Worm (Caenorhabditis elegans) whole organism, late embryonic: ENCODE measurements around the gene sup-36.
A peak's percentile ranks its signal among the peaks of the same experiment; 100 is the strongest.

ENCODE experiments used
- C08G9.2 ChIP-seq: sonication (generic microtip); optimal IDR thresholded peaks from 2 replicates; lab custom pipeline; 2016; ENCODE audit warnings: mild to moderate bottlenecking, missing genetic modification characterization, moderate library complexity, missing compliant biosample characterization
- C38D4.7 ChIP-seq: fragments of 200-800 bp; sonication (Bioruptor generic); optimal IDR thresholded peaks from 2 replicates; lab custom pipeline; 2018; ENCODE audit warnings: mild to moderate bottlenecking, missing genetic modification characterization, moderate library complexity, missing compliant biosample characterization
- F13H6.1 ChIP-seq: sonication (generic microtip); optimal IDR thresholded peaks from 2 replicates; lab custom pipeline; 2016; ENCODE audit warnings: missing genetic modification characterization, missing compliant biosample characterization
- K09A11.1 ChIP-seq: sonication (generic microtip); optimal IDR thresholded peaks from 2 replicates; lab custom pipeline; 2017; ENCODE audit warnings: antibody characterized with exemption, mild to moderate bottlenecking, missing genetic modification characterization, missing compliant biosample characterization; ENCODE audit not compliant: insufficient read depth
- T23F11.4 ChIP-seq: fragments of 200-800 bp; sonication (Bioruptor generic); optimal IDR thresholded peaks from 2 replicates; lab custom pipeline; 2018; ENCODE audit warnings: mild to moderate bottlenecking, missing genetic modification characterization, missing compliant biosample characterization
- ahr-1 ChIP-seq: sonication (generic microtip); optimal IDR thresholded peaks from 2 replicates; lab custom pipeline; 2016; ENCODE audit warnings: missing genetic modification characterization, missing compliant biosample characterization
- ceh-18 ChIP-seq: sonication (generic microtip); optimal IDR thresholded peaks from 2 replicates; lab custom pipeline; 2016; ENCODE audit warnings: missing genetic modification characterization, missing compliant biosample characterization
- ceh-2 ChIP-seq: sonication (generic microtip); optimal IDR thresholded peaks from 2 replicates; lab custom pipeline; 2016; ENCODE audit warnings: missing genotype, missing genetic modification characterization, missing compliant biosample characterization
- ceh-30 ChIP-seq: fragments of 150-350 bp; optimal IDR thresholded peaks from 2 replicates; lab custom pipeline; 2014; ENCODE audit warnings: missing biosample characterization, missing genetic modification characterization
- ceh-31 ChIP-seq: sonication (generic microtip); optimal IDR thresholded peaks from 2 replicates; lab custom pipeline; 2016; ENCODE audit warnings: missing genetic modification characterization, missing compliant biosample characterization
- ceh-34 ChIP-seq: sonication (generic microtip); optimal IDR thresholded peaks from 2 replicates; lab custom pipeline; 2016; ENCODE audit warnings: mild to moderate bottlenecking, missing genetic modification characterization, missing compliant biosample characterization
- dve-1 ChIP-seq: sonication (generic microtip); optimal IDR thresholded peaks from 2 replicates; lab custom pipeline; 2017; ENCODE audit warnings: antibody characterized with exemption, mild to moderate bottlenecking, missing genetic modification characterization, missing compliant biosample characterization
- elt-2 ChIP-seq: sonication (generic microtip); optimal IDR thresholded peaks from 2 replicates; lab custom pipeline; 2016; ENCODE audit warnings: missing genetic modification reagents, missing genetic modification characterization, missing compliant biosample characterization
- ets-4 ChIP-seq: sonication (generic microtip); optimal IDR thresholded peaks from 2 replicates; lab custom pipeline; 2016; ENCODE audit warnings: missing genetic modification characterization, missing compliant biosample characterization
- fkh-10 ChIP-seq: fragments of 150-350 bp; optimal IDR thresholded peaks from 2 replicates; lab custom pipeline; 2014; ENCODE audit warnings: missing biosample characterization, missing genetic modification reagents, missing genetic modification characterization
- gmeb-2 ChIP-seq: sonication (generic microtip); optimal IDR thresholded peaks from 2 replicates; lab custom pipeline; 2016; ENCODE audit warnings: missing genetic modification characterization, inconsistent platforms, missing compliant biosample characterization
- hlh-13 ChIP-seq: fragments of 200-800 bp; sonication (Bioruptor generic); optimal IDR thresholded peaks from 2 replicates; lab custom pipeline; 2018; ENCODE audit warnings: mild to moderate bottlenecking, missing genetic modification characterization, missing compliant biosample characterization
- hlh-30 ChIP-seq: sonication (generic microtip); optimal IDR thresholded peaks from 2 replicates; lab custom pipeline; 2017; ENCODE audit warnings: antibody characterized with exemption, missing genetic modification characterization, missing compliant biosample characterization; ENCODE audit not compliant: insufficient read depth
- hlh-6 ChIP-seq: sonication (generic microtip); optimal IDR thresholded peaks from 2 replicates; lab custom pipeline; 2016; ENCODE audit warnings: missing genotype, missing genetic modification characterization, missing compliant biosample characterization
- lin-11 ChIP-seq: fragments of 200-800 bp; sonication (Bioruptor generic); optimal IDR thresholded peaks from 2 replicates; lab custom pipeline; 2018; ENCODE audit warnings: mild to moderate bottlenecking, missing genetic modification characterization, missing compliant biosample characterization
- mec-3 ChIP-seq: sonication (generic microtip); optimal IDR thresholded peaks from 2 replicates; lab custom pipeline; 2016; ENCODE audit warnings: borderline replicate concordance, missing genetic modification characterization, missing compliant biosample characterization
- nfya-1 ChIP-seq: sonication (generic microtip); optimal IDR thresholded peaks from 2 replicates; lab custom pipeline; 2017; ENCODE audit warnings: missing genetic modification characterization, mild to moderate bottlenecking, missing compliant biosample characterization, antibody characterized with exemption, moderate library complexity
- nhr-11 ChIP-seq: fragments of 150-350 bp; optimal IDR thresholded peaks from 2 replicates; lab custom pipeline; 2014; ENCODE audit warnings: missing biosample characterization, missing genetic modification characterization
- pag-3 ChIP-seq: sonication (generic microtip); optimal IDR thresholded peaks from 2 replicates; lab custom pipeline; 2016; ENCODE audit warnings: missing compliant biosample characterization, missing genetic modification characterization, borderline replicate concordance
- pat-9 ChIP-seq: fragments of 200-800 bp; sonication (Bioruptor generic); optimal IDR thresholded peaks from 2 replicates; lab custom pipeline; 2018; ENCODE audit warnings: mild to moderate bottlenecking, missing genetic modification characterization, moderate library complexity, missing compliant biosample characterization
- pax-1 ChIP-seq: fragments of 150-350 bp; optimal IDR thresholded peaks from 2 replicates; lab custom pipeline; 2014; ENCODE audit warnings: missing biosample characterization, missing genetic modification characterization
- pha-2 ChIP-seq: sonication (generic microtip); optimal IDR thresholded peaks from 2 replicates; lab custom pipeline; 2017; ENCODE audit warnings: mild to moderate bottlenecking, missing genetic modification characterization, missing compliant biosample characterization
- pha-4 ChIP-seq: fragments of 150-350 bp; optimal IDR thresholded peaks from 2 replicates; lab custom pipeline; 2018; ENCODE audit warnings: missing biosample characterization, missing genetic modification reagents, missing genetic modification characterization
- ref-2 ChIP-seq: sonication (generic microtip); optimal IDR thresholded peaks from 2 replicates; lab custom pipeline; 2016; ENCODE audit warnings: missing genetic modification characterization, missing compliant biosample characterization
- rnt-1 ChIP-seq: sonication (generic microtip); optimal IDR thresholded peaks from 2 replicates; lab custom pipeline; 2016; ENCODE audit warnings: missing genetic modification characterization, missing compliant biosample characterization
- sdc-2 ChIP-seq: sonication (generic microtip); optimal IDR thresholded peaks from 2 replicates; lab custom pipeline; 2016; ENCODE audit warnings: missing genotype, missing genetic modification characterization, missing compliant biosample characterization
- sox-2 ChIP-seq: fragments of 200-800 bp; sonication (Bioruptor generic); IDR thresholded peaks from 2 replicates; pipeline ENCODE4 v1.3.6; 2022; ENCODE audit warnings: missing genetic modification reagents, missing genetic modification characterization, missing compliant biosample characterization
- tbx-2 ChIP-seq: sonication (generic microtip); optimal IDR thresholded peaks from 2 replicates; lab custom pipeline; 2016; ENCODE audit warnings: missing genetic modification characterization, missing compliant biosample characterization
- unc-3 ChIP-seq, 2 experiments: fragments of 200-800 bp in 1 of 2; sonication (Bioruptor generic) in 1 of 2; sonication (generic microtip) in 1 of 2; conservative IDR thresholded peaks in 1 of 2; optimal IDR thresholded peaks in 1 of 2; 2 replicates each; pipeline versions ENCODE4 v1.3.6 to Lab custom; 2016 to 2022; ENCODE audit warnings: missing compliant biosample characterization in 2 of 2, missing genetic modification characterization in 2 of 2, missing genetic modification reagents in 1 of 2
- unc-42 ChIP-seq: sonication (generic microtip); optimal IDR thresholded peaks from 2 replicates; lab custom pipeline; 2016; ENCODE audit warnings: missing genotype, missing genetic modification characterization, missing compliant biosample characterization
- unc-55 ChIP-seq: sonication (generic microtip); optimal IDR thresholded peaks from 2 replicates; lab custom pipeline; 2017; ENCODE audit warnings: missing biosample characterization, missing genetic modification reagents, missing genetic modification characterization
- unc-86 ChIP-seq: sonication (generic microtip); optimal IDR thresholded peaks from 2 replicates; lab custom pipeline; 2016; ENCODE audit warnings: missing genetic modification characterization, missing compliant biosample characterization
- zip-5 ChIP-seq: sonication (generic microtip); optimal IDR thresholded peaks from 2 replicates; lab custom pipeline; 2016; ENCODE audit warnings: missing genetic modification characterization, missing compliant biosample characterization

Gene sup-36

DNA sequence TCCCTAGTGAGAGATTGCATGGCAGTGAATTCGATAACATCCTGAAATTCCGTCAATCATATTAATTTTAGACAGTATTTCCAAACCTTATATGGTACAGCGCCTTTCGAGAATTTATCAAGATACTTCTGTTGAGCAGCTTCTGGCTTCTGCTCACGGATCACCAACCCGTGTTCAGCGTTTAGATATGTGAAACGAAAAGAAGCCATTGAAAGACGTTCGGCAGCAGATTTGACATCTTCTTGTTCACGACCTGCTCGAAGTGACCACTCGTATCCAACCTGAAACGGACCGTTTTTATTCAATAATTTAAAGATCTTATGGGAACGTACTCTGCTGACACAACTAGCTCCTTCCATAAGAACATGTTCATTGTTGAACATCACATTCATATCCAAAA is 19.8 kb upstream of the sup-36 start:
- no peak for TF ChIP-seq ceh-34 (tag; lab: Kevin White, UChicago)
- TF ChIP-seq pax-1 (tag; lab: Kevin White, UChicago): no peak
- no peak for TF ChIP-seq hlh-6 (tag; lab: Kevin White, UChicago)
- TF ChIP-seq elt-2 (tag; lab: Kevin White, UChicago): no peak
- no peak for TF ChIP-seq C08G9.2 (tag; lab: Kevin White, UChicago)

DNA sequence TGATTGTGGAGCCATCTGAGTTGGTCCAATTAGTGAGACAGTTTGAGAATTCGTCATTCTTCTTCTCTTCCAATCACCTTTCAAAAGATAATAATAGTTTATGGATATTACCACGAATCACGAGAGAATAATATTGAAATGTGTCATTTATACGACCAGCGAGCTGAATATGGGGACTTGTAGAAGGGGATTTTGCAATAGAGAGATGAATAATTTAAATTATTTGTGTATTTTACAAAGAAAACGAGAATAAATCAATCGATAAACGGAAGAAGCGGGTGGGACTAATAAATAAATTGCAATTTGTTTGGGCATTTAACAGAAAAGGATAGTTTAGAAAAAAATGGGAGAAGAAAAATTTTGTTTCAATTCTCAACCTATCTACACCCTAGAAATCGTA is 18.9 kb upstream of the sup-36 start, which contains the start of gene odr-8:
Gene odr-8, minus strand, starts transcription at position 101 of the 400 bp plus-strand sequence.
- TF ChIP-seq ahr-1 (tag; lab: Kevin White, UChicago) (no peak), ref-2 (tag; lab: Kevin White, UChicago) (no peak), pha-2 (no peak), unc-86 (tag; lab: Kevin White, UChicago) (no peak), lin-11 (tag; lab: Kevin White, UChicago) (no peak)

DNA sequence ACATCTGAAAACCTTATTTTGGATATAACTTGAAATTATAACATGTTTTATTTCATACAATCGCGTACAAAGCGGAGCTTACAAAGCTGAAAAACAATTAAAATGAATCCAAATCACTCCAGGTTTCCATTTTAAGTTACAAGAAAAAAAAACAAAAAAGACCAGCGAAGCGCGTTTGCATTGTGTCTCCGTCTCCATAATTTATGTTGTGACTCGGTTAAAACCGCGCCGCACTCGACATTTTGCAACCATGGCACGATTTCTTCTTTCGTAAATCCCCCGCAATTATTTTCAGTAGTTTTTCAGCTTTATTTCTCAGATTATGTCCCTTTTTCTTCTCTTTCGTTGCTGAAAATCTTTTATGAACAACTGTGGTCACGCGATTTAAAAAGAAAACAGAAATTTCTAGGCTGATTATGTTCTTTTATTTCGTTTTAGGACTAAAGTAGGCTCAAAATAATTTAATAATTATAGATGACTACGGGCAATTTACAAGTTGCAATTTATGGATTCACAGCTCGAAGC is 16.0 kb upstream of the sup-36 start, which contains the start of the genes F38A5.2 and dnj-11:
Gene F38A5.2, minus strand, starts transcription at position 4 of the 525 bp plus-strand sequence.
Gene dnj-11, plus strand, starts transcription at position 475 of the 525 bp plus-strand sequence.
- TF ChIP-seq rnt-1 (peak; percentile 55), sdc-2 (tag; lab: Kevin White, UChicago) (no peak), hlh-30 (tag; lab: Kevin White, UChicago) (peak; percentile 14), C38D4.7 (GFP tag; lab: Kevin White, UChicago) (no peak), nfya-1 (tag; lab: Kevin White, UChicago) (peak; percentile 48), tbx-2 (peak; percentile 33), ceh-34 (tag; lab: Kevin White, UChicago) (peak; percentile 26), pag-3 (tag; lab: Kevin White, UChicago) (no peak), T23F11.4 (GFP tag; lab: Kevin White, UChicago) (no peak), dve-1 (peak; percentile 42), elt-2 (tag; lab: Kevin White, UChicago) (no peak), sox-2 (GFP tag; lab: Robert Waterston, UW) (no peak), unc-42 (tag; lab: Kevin White, UChicago) (peak; percentile 50), nhr-11 (tag; lab: Kevin White, UChicago) (no peak), unc-3 (GFP tag; conservative IDR thresholded peaks at IDR 0.05; lab: Robert Waterston, UW) (no peak), unc-3 (tag; optimal IDR thresholded peaks at IDR 0.05; lab: Kevin White, UChicago) (no peak), unc-55 (GFP tag; lab: Kevin White, UChicago) (peak; percentile 27), ceh-18 (peak; percentile 39), hlh-13 (GFP tag; lab: Kevin White, UChicago) (no peak), pax-1 (tag; lab: Kevin White, UChicago) (peak; percentile 71), ceh-31 (peak; percentile 72), ref-2 (tag; lab: Kevin White, UChicago) (no peak)

DNA sequence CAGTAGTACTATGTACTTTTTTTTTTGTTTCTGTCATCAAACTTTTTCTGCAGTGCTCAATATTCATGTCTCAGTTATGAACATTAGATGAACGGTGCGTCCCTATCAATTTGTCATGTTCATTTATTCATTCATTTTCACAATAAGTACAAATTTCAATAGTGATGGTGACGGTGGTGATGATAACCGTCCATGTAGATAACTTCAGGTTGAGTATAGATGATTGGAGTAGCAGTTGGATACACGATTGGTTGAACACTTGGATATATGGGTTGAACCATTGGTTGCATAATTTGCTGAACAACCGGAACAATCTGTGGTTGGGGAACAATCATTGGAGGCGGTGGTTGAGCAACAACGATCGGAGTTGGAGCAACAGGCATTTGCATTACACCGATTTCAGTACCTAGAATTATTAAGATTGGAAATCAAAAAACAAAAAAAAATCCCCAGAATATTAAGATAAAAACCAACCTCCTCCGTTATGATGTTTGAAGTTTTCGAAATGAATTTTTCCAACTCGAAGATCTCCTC is 13.3 kb upstream of the sup-36 start:
- TF ChIP-seq K09A11.1 (tag; lab: Kevin White, UChicago): no peak
- no peak for TF ChIP-seq ets-4
- no peak for TF ChIP-seq fkh-10 (GFP tag; lab: Kevin White, UChicago)
- TF ChIP-seq mec-3 (tag; lab: Kevin White, UChicago): no peak
- no peak for TF ChIP-seq gmeb-2 (tag; lab: Kevin White, UChicago)
- no peak for TF ChIP-seq pat-9 (tag; lab: Kevin White, UChicago)
- no peak for TF ChIP-seq hlh-6 (tag; lab: Kevin White, UChicago)
- TF ChIP-seq pha-4 (tag; lab: Kevin White, UChicago): no peak
- TF ChIP-seq nfya-1 (tag; lab: Kevin White, UChicago): no peak
- TF ChIP-seq zip-5: no peak
- no peak for TF ChIP-seq ceh-2 (tag; lab: Kevin White, UChicago)
- no peak for TF ChIP-seq F13H6.1 (tag; lab: Kevin White, UChicago)
- TF ChIP-seq ceh-30 (tag; lab: Kevin White, UChicago): no peak
- no peak for TF ChIP-seq T23F11.4 (GFP tag; lab: Kevin White, UChicago)
